Fruit fly (Drosophila melanogaster) whole organism, embryonic: Measurements from ENCODE around the gene CG16772.

Experiments
- ATbp ChIP-seq: fragments of 200-800 bp; sonication (Bioruptor generic); optimal IDR thresholded peaks from 2 replicates; lab custom pipeline; 2017; ENCODE audit warnings: missing biosample characterization, mild to moderate bottlenecking, missing genetic modification characterization, missing genetic modification reagents
- Atf6 ChIP-seq: fragments of 200-800 bp; sonication (Bioruptor generic); IDR thresholded peaks from 2 replicates; pipeline ENCODE4 v1.3.6; 2022; ENCODE audit warnings: missing biosample characterization, missing genetic modification characterization
- CG10543 ChIP-seq: fragments of 200-800 bp; sonication (Bioruptor generic); optimal IDR thresholded peaks from 3 replicates; lab custom pipeline; 2017; ENCODE audit warnings: missing biosample characterization, mild to moderate bottlenecking, missing genetic modification characterization, moderate library complexity
- CG11695 ChIP-seq: fragments of 200-800 bp; sonication (Bioruptor generic); IDR thresholded peaks from 3 replicates; pipeline ENCODE4 v1.3.6; 2022; ENCODE audit warnings: missing biosample characterization, missing genetic modification characterization
- CG2120 ChIP-seq: fragments of 200-800 bp; sonication (Bioruptor generic); optimal IDR thresholded peaks from 3 replicates; lab custom pipeline; 2016; ENCODE audit warnings: missing biosample characterization, missing genetic modification characterization
- CG2712 ChIP-seq: fragments of 200-800 bp; optimal IDR thresholded peaks from 3 replicates; lab custom pipeline; 2019; ENCODE audit warnings: missing biosample characterization, mild to moderate bottlenecking, missing genetic modification characterization, moderate library complexity
- CG3407 ChIP-seq: fragments of 200-800 bp; sonication (Bioruptor generic); optimal IDR thresholded peaks from 2 replicates; lab custom pipeline; 2018; ENCODE audit warnings: missing biosample characterization, mild to moderate bottlenecking, missing genetic modification characterization
- CG3847 ChIP-seq: fragments of 200-800 bp; sonication (Bioruptor generic); IDR thresholded peaks from 2 replicates; pipeline ENCODE4 v1.3.6; 2022; ENCODE audit warnings: missing biosample characterization, missing genetic modification characterization
- CG6175 ChIP-seq: fragments of 200-800 bp; sonication (Bioruptor generic); IDR thresholded peaks from 3 replicates; pipeline ENCODE4 v1.3.6; 2022; ENCODE audit warnings: missing biosample characterization, missing genetic modification characterization
- CG7745 ChIP-seq: fragments of 200-800 bp; sonication (Bioruptor generic); optimal IDR thresholded peaks from 2 replicates; lab custom pipeline; 2018; ENCODE audit warnings: missing biosample characterization, mild to moderate bottlenecking, missing genetic modification characterization, moderate library complexity
- CG8281 ChIP-seq: fragments of 200-800 bp; sonication (Bioruptor generic); optimal IDR thresholded peaks from 2 replicates; lab custom pipeline; 2018; ENCODE audit warnings: missing biosample characterization, mild to moderate bottlenecking, missing genetic modification characterization, moderate library complexity
- CG8359 ChIP-seq: fragments of 200-800 bp; sonication (Bioruptor generic); optimal IDR thresholded peaks from 2 replicates; lab custom pipeline; 2017; ENCODE audit warnings: missing biosample characterization, mild to moderate bottlenecking, missing genetic modification characterization, borderline replicate concordance
- CG8765 ChIP-seq: fragments of 200-800 bp; sonication (Bioruptor generic); IDR thresholded peaks from 2 replicates; pipeline ENCODE4 v1.3.6; 2022; ENCODE audit warnings: missing biosample characterization, missing genetic modification characterization
- CG9797 ChIP-seq: fragments of 200-800 bp; sonication (Bioruptor generic); optimal IDR thresholded peaks from 3 replicates; lab custom pipeline; 2018; ENCODE audit warnings: missing biosample characterization, mild to moderate bottlenecking, missing genetic modification characterization
- CHES-1-like ChIP-seq: fragments of 200-800 bp; sonication (Bioruptor generic); optimal IDR thresholded peaks from 2 replicates; lab custom pipeline; 2016; ENCODE audit warnings: missing biosample characterization, missing genetic modification characterization
- Camta ChIP-seq: fragments of 200-800 bp; sonication (Bioruptor generic); optimal IDR thresholded peaks from 2 replicates; lab custom pipeline; 2016; ENCODE audit warnings: missing biosample characterization, missing genetic modification characterization
- Dp ChIP-seq: fragments of 200-800 bp; sonication (Bioruptor generic); optimal IDR thresholded peaks from 2 replicates; lab custom pipeline; 2018; ENCODE audit warnings: missing biosample characterization, mild to moderate bottlenecking, missing genetic modification characterization, moderate library complexity
- Dref ChIP-seq: fragments of 200-800 bp; sonication (Bioruptor generic); IDR thresholded peaks from 2 replicates; pipeline ENCODE4 v1.3.6; 2022; ENCODE audit warnings: missing biosample characterization, missing genetic modification characterization
- E2f1 ChIP-seq: fragments of 200-800 bp; sonication (Bioruptor generic); IDR thresholded peaks from 2 replicates; pipeline ENCODE4 v1.3.6; 2022; ENCODE audit warnings: missing biosample characterization, missing genetic modification characterization
- Ets97D ChIP-seq: fragments of 200-800 bp; sonication (Bioruptor generic); optimal IDR thresholded peaks from 3 replicates; lab custom pipeline; 2016; ENCODE audit warnings: missing biosample characterization, missing genetic modification characterization
- Lhr ChIP-seq: fragments of 200-800 bp; sonication (Bioruptor generic); optimal IDR thresholded peaks from 3 replicates; lab custom pipeline; 2017; ENCODE audit warnings: mild to moderate bottlenecking, missing biosample characterization, missing genetic modification reagents, missing genetic modification characterization
- Mad ChIP-seq: fragments of 200-800 bp; sonication (Bioruptor generic); optimal IDR thresholded peaks from 2 replicates; lab custom pipeline; 2016; ENCODE audit warnings: missing biosample characterization, missing genetic modification characterization
- Med ChIP-seq: fragments of 200-800 bp; sonication (Bioruptor generic); peaks from one replicate; lab custom pipeline; 2016; ENCODE audit warnings: missing biosample characterization, missing genetic modification characterization, mild to moderate bottlenecking, inconsistent platforms, moderate library complexity
- Six4 ChIP-seq: fragments of 200-800 bp; sonication (Bioruptor generic); optimal IDR thresholded peaks from 2 replicates; lab custom pipeline; 2016; ENCODE audit warnings: missing biosample characterization, missing genetic modification characterization
- Sox102F ChIP-seq: fragments of 200-800 bp; sonication (Bioruptor generic); optimal IDR thresholded peaks from 2 replicates; lab custom pipeline; 2018; ENCODE audit warnings: missing biosample characterization, mild to moderate bottlenecking, missing genetic modification characterization, moderate library complexity
- amos ChIP-seq: fragments of 200-800 bp; sonication (Bioruptor generic); IDR thresholded peaks from 2 replicates; pipeline ENCODE4 v1.3.6; 2022; ENCODE audit warnings: missing biosample characterization, missing genetic modification characterization; ENCODE audit not compliant: partially characterized antibody
- aop ChIP-seq: fragments of 200-800 bp; sonication (Bioruptor generic); IDR thresholded peaks from 2 replicates; pipeline ENCODE4 v1.3.6; 2022; ENCODE audit warnings: missing biosample characterization, missing genetic modification characterization
- bab2 ChIP-seq: fragments of 200-800 bp; sonication (Bioruptor generic); optimal IDR thresholded peaks from 2 replicates; lab custom pipeline; 2016; ENCODE audit warnings: missing biosample characterization, missing genetic modification characterization
- bbx ChIP-seq: fragments of 200-800 bp; sonication (Bioruptor generic); IDR thresholded peaks from 2 replicates; pipeline ENCODE4 v1.3.6; 2022; ENCODE audit warnings: missing biosample characterization, missing genetic modification characterization; ENCODE audit not compliant: partially characterized antibody
- cad ChIP-seq: fragments of >200 bp; optimal IDR thresholded peaks from 2 replicates; lab custom pipeline; 2017; ENCODE audit warnings: missing biosample characterization, missing genetic modification characterization
- chif ChIP-seq, 2 experiments: fragments of 200-800 bp; sonication (Bioruptor generic); optimal IDR thresholded peaks; 3 replicates each; lab custom pipeline; 2016; ENCODE audit warnings: missing biosample characterization in 2 of 2, missing genetic modification characterization in 2 of 2
- dm ChIP-seq: fragments of 200-800 bp; sonication (Bioruptor generic); optimal IDR thresholded peaks from 3 replicates; lab custom pipeline; 2016; ENCODE audit warnings: missing biosample characterization, missing genetic modification characterization
- dpn ChIP-seq, 2 experiments: fragments of 200-800 bp; sonication (Bioruptor generic); optimal IDR thresholded peaks; 3 replicates each; lab custom pipeline; 2016; ENCODE audit warnings: missing biosample characterization in 2 of 2, missing genetic modification characterization in 2 of 2
- ems ChIP-seq: fragments of 200-800 bp; sonication (Bioruptor generic); optimal IDR thresholded peaks from 3 replicates; lab custom pipeline; 2016; ENCODE audit warnings: missing biosample characterization, missing genetic modification characterization
- fu2 ChIP-seq: fragments of 200-800 bp; sonication (Bioruptor generic); optimal IDR thresholded peaks from 2 replicates; lab custom pipeline; 2016; ENCODE audit warnings: missing biosample characterization, missing genetic modification characterization
- gce ChIP-seq: fragments of 200-800 bp; sonication (Bioruptor generic); IDR thresholded peaks from 3 replicates; pipeline ENCODE4 v1.3.6; 2022; ENCODE audit warnings: missing biosample characterization, missing genetic modification characterization
- grn ChIP-seq: fragments of 200-800 bp; sonication (Bioruptor generic); optimal IDR thresholded peaks from 3 replicates; lab custom pipeline; 2017; ENCODE audit warnings: missing biosample characterization, missing genetic modification characterization
- ham ChIP-seq: fragments of 200-800 bp; sonication (Bioruptor generic); IDR thresholded peaks from 2 replicates; pipeline ENCODE4 v1.3.6; 2022; ENCODE audit warnings: missing biosample characterization, missing genetic modification characterization
- mirr ChIP-seq: fragments of 200-800 bp; sonication (Bioruptor generic); optimal IDR thresholded peaks from 3 replicates; lab custom pipeline; 2018; ENCODE audit warnings: missing biosample characterization, mild to moderate bottlenecking, missing genetic modification characterization
- nom ChIP-seq: fragments of 200-800 bp; sonication (Bioruptor generic); optimal IDR thresholded peaks from 2 replicates; lab custom pipeline; 2017; ENCODE audit warnings: missing biosample characterization, missing genetic modification characterization, mild to moderate bottlenecking, moderate library complexity, missing genetic modification reagents
- psq ChIP-seq: fragments of 200-800 bp; sonication (Bioruptor generic); optimal IDR thresholded peaks from 2 replicates; lab custom pipeline; 2017; ENCODE audit warnings: missing biosample characterization, missing genetic modification characterization
- ranshi ChIP-seq: fragments of 200-800 bp; sonication (Bioruptor generic); IDR thresholded peaks from 2 replicates; pipeline ENCODE4 v1.3.6; 2022; ENCODE audit warnings: missing biosample characterization, missing genetic modification characterization
- repo ChIP-seq: fragments of 200-800 bp; sonication (Bioruptor generic); optimal IDR thresholded peaks from 2 replicates; lab custom pipeline; 2016; ENCODE audit warnings: missing biosample characterization, missing genetic modification characterization
- row ChIP-seq: fragments of 200-800 bp; sonication (Bioruptor generic); IDR thresholded peaks from 3 replicates; pipeline ENCODE4 v1.3.6; 2022; ENCODE audit warnings: missing biosample characterization, missing genetic modification characterization
- sd ChIP-seq: fragments of 200-800 bp; sonication (Bioruptor generic); optimal IDR thresholded peaks from 3 replicates; lab custom pipeline; 2018; ENCODE audit warnings: missing biosample characterization, mild to moderate bottlenecking, missing genetic modification characterization, moderate library complexity
- stc ChIP-seq: fragments of 200-800 bp; sonication (Bioruptor generic); IDR thresholded peaks from 2 replicates; pipeline ENCODE4 v1.3.6; 2022; ENCODE audit warnings: missing biosample characterization, missing genetic modification characterization
- tap ChIP-seq: fragments of 200-800 bp; optimal IDR thresholded peaks from 3 replicates; lab custom pipeline; 2019; ENCODE audit warnings: missing biosample characterization, mild to moderate bottlenecking, missing genetic modification characterization, moderate library complexity
- vvl ChIP-seq: fragments of 200-800 bp; sonication (Bioruptor generic); IDR thresholded peaks from 2 replicates; pipeline ENCODE4 v1.3.6; 2022; ENCODE audit warnings: missing biosample characterization, missing genetic modification characterization
- wdn ChIP-seq: fragments of 200-800 bp; sonication (Bioruptor generic); IDR thresholded peaks from 2 replicates; pipeline ENCODE4 v1.3.6; 2022; ENCODE audit warnings: missing biosample characterization, missing genetic modification characterization
- zf30C ChIP-seq: fragments of 200-800 bp; sonication (Bioruptor generic); optimal IDR thresholded peaks from 3 replicates; lab custom pipeline; 2018; ENCODE audit warnings: missing biosample characterization, mild to moderate bottlenecking, missing genetic modification characterization
- zfh2 ChIP-seq: fragments of 200-800 bp; sonication (Bioruptor generic); optimal IDR thresholded peaks from 2 replicates; lab custom pipeline; 2016; ENCODE audit warnings: missing biosample characterization, missing genetic modification characterization

Gene CG16772

dm6 chr2L:19941352-19941851, 21.1 kb upstream of the CG16772 start (continued):
- peak; percentile 16 for TF ChIP-seq Lhr (GFP tag; lab: Kevin White, UChicago)
- peak; percentile 88 for TF ChIP-seq CG6175 (GFP tag; lab: Robert Waterston, UW)
- peak; percentile 84 for TF ChIP-seq CG2712 (tag; lab: Kevin White, UChicago)
- TF ChIP-seq bab2 (GFP tag; lab: Kevin White, UChicago), result peak; percentile 89
- TF ChIP-seq psq (GFP tag; lab: Kevin White, UChicago), result no peak
- peak; percentile 91 for TF ChIP-seq ranshi (GFP tag; lab: Robert Waterston, UW)
- TF ChIP-seq tap (tag; lab: Kevin White, UChicago), result peak; percentile 58
- peak; percentile 92 for TF ChIP-seq E2f1
- TF ChIP-seq CHES-1-like, result peak; percentile 90
- no peak for TF ChIP-seq Ets97D
- TF ChIP-seq CG10543 (GFP tag; lab: Kevin White, UChicago), result peak; percentile 59
- TF ChIP-seq CG8359 (GFP tag; lab: Kevin White, UChicago), result peak; percentile 24
- peak; percentile 38 for TF ChIP-seq CG8281 (tag; lab: Kevin White, UChicago)
- TF ChIP-seq CG8765 (GFP tag; lab: Robert Waterston, UW), result peak; percentile 76
- TF ChIP-seq row, result peak; percentile 92
- no peak for TF ChIP-seq CG7745 (tag; lab: Kevin White, UChicago)
- TF ChIP-seq fu2 (GFP tag; lab: Kevin White, UChicago), result peak; percentile 84
- TF ChIP-seq repo (GFP tag; lab: Kevin White, UChicago), result no peak
- no peak for TF ChIP-seq mirr (GFP tag; lab: Kevin White, UChicago)
- peak; percentile 87 for TF ChIP-seq wdn (GFP tag; lab: Robert Waterston, UW)
- TF ChIP-seq, all 482 proteins: peak for 385

- TF ChIP-seq Sox102F (GFP tag; lab: Kevin White, UChicago), result no peak
- no peak for TF ChIP-seq sd
- TF ChIP-seq CG8281 (tag; lab: Kevin White, UChicago), result no peak
- TF ChIP-seq dm (GFP tag; lab: Kevin White, UChicago), result no peak
- TF ChIP-seq zfh2, result no peak
- TF ChIP-seq gce, result no peak
- TF ChIP-seq zf30C, result no peak
- no peak for TF ChIP-seq stc (GFP tag; lab: Robert Waterston, UW)
- TF ChIP-seq Dp, result no peak
- TF ChIP-seq dpn (GFP tag; optimal IDR thresholded peaks at IDR 0.05; lab: Kevin White, UChicago), result no peak
- no peak for TF ChIP-seq CG9797 (GFP tag; lab: Kevin White, UChicago)
- TF ChIP-seq amos (GFP tag; lab: Robert Waterston, UW), result no peak
- TF ChIP-seq chif (GFP tag; optimal IDR thresholded peaks at IDR 0.05; lab: Kevin White, UChicago), result no peak
- TF ChIP-seq aop (GFP tag; lab: Robert Waterston, UW), result no peak
- TF ChIP-seq grn, result peak; percentile 15
- TF ChIP-seq Med, result peak; percentile 58
- no peak for TF ChIP-seq Mad
- TF ChIP-seq bbx, result no peak
- no peak for TF ChIP-seq tap (tag; lab: Kevin White, UChicago)
- TF ChIP-seq Atf6, result no peak
- TF ChIP-seq ems (GFP tag; lab: Kevin White, UChicago), result no peak
- TF ChIP-seq CG11695 (GFP tag; lab: Robert Waterston, UW), result no peak
- TF ChIP-seq CG3407 (GFP tag; lab: Kevin White, UChicago), result no peak
- TF ChIP-seq vvl, result 0 out of 2 replicates have a peak, but pooled peaks have one; percentile 7
- no peak for TF ChIP-seq Camta (GFP tag; lab: Kevin White, UChicago)
- no peak for TF ChIP-seq ATbp (GFP tag; lab: Kevin White, UChicago)
- no peak for TF ChIP-seq CG3847 (GFP tag; lab: Robert Waterston, UW)
- TF ChIP-seq CG2120 (GFP tag; lab: Kevin White, UChicago), result no peak
- TF ChIP-seq cad (GFP tag; lab: Kevin White, UChicago), result no peak
- TF ChIP-seq Six4 (GFP tag; lab: Kevin White, UChicago), result no peak
- TF ChIP-seq Dref (GFP tag; lab: Robert Waterston, UW), result no peak
- TF ChIP-seq nom, result no peak
- no peak for TF ChIP-seq ham (GFP tag; lab: Robert Waterston, UW)
Observed at dm6 chr2L:19942510-19942909, 20.0 kb upstream of the CG16772 start.
